Fruit fly (Drosophila melanogaster): ENCODE results near the gene Tsp66A.

DNA sequence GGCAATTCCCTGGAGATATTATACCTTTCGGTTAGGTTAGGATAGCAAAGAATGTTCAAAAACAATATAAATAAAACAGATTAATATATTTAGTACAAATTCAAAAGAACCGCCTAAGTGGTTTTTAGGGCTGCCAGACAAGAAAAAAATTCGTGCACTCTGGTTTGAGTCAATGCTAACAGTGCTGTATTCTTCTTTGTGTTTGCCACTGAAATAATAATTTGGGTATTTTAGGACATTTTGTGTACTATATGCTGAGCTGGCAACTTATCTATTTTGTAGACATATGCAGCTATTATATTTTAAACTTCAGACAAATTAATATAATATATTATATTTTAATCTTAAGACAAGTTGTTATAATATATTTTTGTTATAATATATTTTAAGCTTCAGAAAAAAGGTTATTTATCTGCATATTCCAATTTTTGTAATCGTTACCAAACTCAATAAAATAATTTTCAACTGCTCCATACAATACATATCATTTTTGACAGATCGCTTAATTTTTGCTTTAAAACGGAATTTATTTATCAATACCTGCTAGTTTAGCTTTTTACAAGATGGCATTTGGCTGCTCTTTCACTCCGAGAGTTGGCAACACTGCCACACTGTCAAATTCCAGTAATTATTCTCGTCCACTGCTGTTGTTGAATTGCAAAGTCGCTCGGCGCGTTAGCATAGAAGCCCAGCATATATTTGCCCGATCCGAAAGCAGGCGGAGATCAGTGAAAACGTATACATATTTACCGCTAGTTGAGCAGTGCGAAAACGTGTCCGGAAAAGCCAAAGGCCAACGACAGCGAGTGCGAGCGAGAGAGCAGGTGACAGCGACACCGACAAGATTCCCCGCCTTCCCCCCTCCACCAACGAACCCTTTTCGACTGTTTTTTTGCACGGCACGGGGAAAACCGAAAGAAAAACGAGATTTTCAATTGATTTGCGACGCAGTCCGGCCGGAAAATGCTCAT is 45.4 kb downstream of the Tsp66A start, which contains the start of gene CG7546:
- TF ChIP-seq Ets98B (GFP tag; IDR thresholded peaks at IDR 0.05) (no peak), rn (GFP tag; IDR thresholded peaks at IDR 0.05) (no peak), CG17806 (tag; optimal IDR thresholded peaks at IDR 0.05) (no peak), CG32121 (GFP tag; IDR thresholded peaks at IDR 0.05) (no peak), CG8301 (tag; optimal IDR thresholded peaks at IDR 0.05) (no peak), Pif1B (GFP tag; optimal IDR thresholded peaks at IDR 0.05) (no peak), CG12605 (GFP tag; IDR thresholded peaks at IDR 0.05) (no peak), D1 (tag; optimal IDR thresholded peaks at IDR 0.05) (no peak), fd96Ca (GFP tag; IDR thresholded peaks at IDR 0.05) (peak; percentile 13; the same call in 1 of the 3 replicates), EcR (GFP tag; optimal IDR thresholded peaks at IDR 0.05) (peak; percentile 56), CG4496 (GFP tag; IDR thresholded peaks at IDR 0.05) (0 out of 3 replicates have a peak, but pooled peaks have one; percentile 26)
